Fruit fly (Drosophila melanogaster): ENCODE data around the gene CG4374.
A peak's percentile ranks its signal among the peaks of the same experiment; 100 is the strongest.

- no peak for TF ChIP-seq EcR (GFP tag; optimal IDR thresholded peaks at IDR 0.05)
- TF ChIP-seq CG15710 (tag; optimal IDR thresholded peaks at IDR 0.05): no peak
- no peak for TF ChIP-seq CG10348 (GFP tag; IDR thresholded peaks at IDR 0.05)
- TF ChIP-seq rn (GFP tag; IDR thresholded peaks at IDR 0.05): no peak
- no peak for TF ChIP-seq Snoo (tag; optimal IDR thresholded peaks at IDR 0.05)
- TF ChIP-seq CG13204 (GFP tag; optimal IDR thresholded peaks at IDR 0.05): no peak
- TF ChIP-seq CG14655 (GFP tag; optimal IDR thresholded peaks at IDR 0.05): peak; percentile 38
- TF ChIP-seq CG4496 (GFP tag; IDR thresholded peaks at IDR 0.05): no peak
- no peak for TF ChIP-seq CG9948 (tag; optimal IDR thresholded peaks at IDR 0.05)
Measured at dm6 chr3R:23390769-23391309, 81.2 kb downstream of the CG4374 start.
